Fruit fly (Drosophila melanogaster) whole organism, wandering third instar larva: Measurements from ENCODE around the gene Fatp1.

Experiments used
- Dfd ChIP-seq: fragments of >200 bp; optimal IDR thresholded peaks from 2 replicates; lab custom pipeline; 2017; ENCODE audit warnings: missing biosample characterization, missing genetic modification characterization
- Myc ChIP-seq: fragments of >200 bp; optimal IDR thresholded peaks from 2 replicates; lab custom pipeline; 2017
- Sp1 ChIP-seq: fragments of 200-800 bp; sonication (Bioruptor generic); optimal IDR thresholded peaks from 3 replicates; lab custom pipeline; 2019; ENCODE audit warnings: missing biosample characterization, mild to moderate bottlenecking, missing genetic modification characterization, moderate library complexity
- dsf ChIP-seq: sonication (Bioruptor generic); optimal IDR thresholded peaks from 2 replicates; lab custom pipeline; 2016; ENCODE audit warnings: missing biosample characterization, missing genetic modification characterization, borderline replicate concordance

DNA sequence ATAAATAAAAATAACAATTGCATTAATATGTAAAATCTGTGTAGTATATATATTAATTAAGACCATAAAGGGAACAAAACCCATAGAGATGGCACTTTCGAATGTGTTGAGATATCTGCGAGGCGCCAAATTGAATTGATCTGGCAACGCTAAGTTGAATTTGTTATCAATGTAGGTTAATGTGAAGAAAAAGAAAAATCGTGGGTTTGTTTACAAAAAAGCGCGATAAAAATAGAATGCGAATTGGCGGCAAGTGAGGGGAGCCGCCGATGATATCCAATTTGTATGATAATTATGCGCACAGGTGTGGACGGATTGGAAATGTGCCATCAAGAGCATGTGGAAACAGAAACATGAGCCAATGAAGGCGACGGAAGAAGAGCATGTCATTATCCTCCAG, 37.2 kb downstream of the Fatp1 start:
- TF ChIP-seq dsf (GFP tag; lab: Kevin White, UChicago) (no peak), Myc (lab: Kevin White, UChicago) (no peak), Dfd (GFP tag; lab: Kevin White, UChicago) (no peak), Sp1 (no peak)
